Fruit fly (Drosophila melanogaster) Kc167 (cell line): ENCODE measurements around the gene CG8043.

Source experiments
- Myc ChIP-seq: fragments of >200 bp; optimal IDR thresholded peaks from 2 replicates; lab custom pipeline; 2017; ENCODE audit warnings: missing external identifiers
- h ChIP-seq: fragments of >200 bp; optimal IDR thresholded peaks from 3 replicates; lab custom pipeline; 2018; ENCODE audit warnings: missing external identifiers
- insv ChIP-seq: fragments of >200 bp; optimal IDR thresholded peaks from 3 replicates; lab custom pipeline; 2018; ENCODE audit warnings: missing external identifiers
- psq ChIP-seq: fragments of >200 bp; optimal IDR thresholded peaks from 2 replicates; lab custom pipeline; 2017; ENCODE audit warnings: missing external identifiers

DNA sequence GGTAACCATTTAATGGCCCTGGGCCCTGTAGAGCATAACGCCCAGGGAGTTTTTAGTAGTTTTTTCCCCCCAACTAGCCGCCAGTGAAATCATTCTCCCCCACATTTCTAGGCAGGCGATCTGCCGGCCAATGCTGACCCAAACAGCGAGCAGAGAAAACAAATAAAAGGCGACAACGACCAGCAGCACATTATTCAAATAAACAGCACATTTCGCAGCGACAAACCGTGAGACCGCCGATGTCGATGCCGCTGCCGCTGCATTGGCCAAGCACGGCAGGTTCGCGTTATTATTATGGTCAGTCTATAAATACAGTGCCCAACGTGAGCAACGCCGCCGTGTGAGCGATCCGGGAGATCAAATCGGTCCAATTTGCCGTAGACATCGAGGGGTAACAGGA is 42.2 kb downstream of the CG8043 start, which contains the start of gene CG11760:
- TF ChIP-seq Myc (lab: Kevin White, UChicago) (no peak), psq (lab: Kevin White, UChicago) (no peak), insv (lab: Kevin White, UChicago) (no peak), h (lab: Kevin White, UChicago) (no peak)
